Fruit fly (Drosophila melanogaster): ENCODE data around the gene Rpn12R.

- TF ChIP-seq rn (GFP tag; IDR thresholded peaks at IDR 0.05) = no peak
- no peak for TF ChIP-seq CG12605 (GFP tag; IDR thresholded peaks at IDR 0.05)
- TF ChIP-seq Snoo (tag; optimal IDR thresholded peaks at IDR 0.05) = no peak
- TF ChIP-seq CG4496 (GFP tag; IDR thresholded peaks at IDR 0.05) = no peak
Measured at dm6 chr3L:15039510-15039909, 2.9 kb downstream of the Rpn12R start.
